Worm (Caenorhabditis elegans) whole organism, early embryonic: ENCODE measurements around the gene F13B12.4.

ENCODE experiments used
- B0310.2 ChIP-seq: sonication (generic microtip); optimal IDR thresholded peaks from 2 replicates; lab custom pipeline; 2016; ENCODE audit warnings: mild to moderate bottlenecking, missing genetic modification characterization, missing compliant biosample characterization
- F13C5.2 ChIP-seq: sonication (generic microtip); optimal IDR thresholded peaks from 2 replicates; lab custom pipeline; 2017; ENCODE audit warnings: mild to moderate bottlenecking, missing genetic modification characterization, inconsistent platforms, missing compliant biosample characterization
- aly-1 ChIP-seq: sonication (generic microtip); optimal IDR thresholded peaks from 2 replicates; lab custom pipeline; 2016; ENCODE audit warnings: missing genetic modification characterization, missing compliant biosample characterization
- ama-1 ChIP-seq: fragments of 150-350 bp; optimal IDR thresholded peaks from 2 replicates; lab custom pipeline; 2014
- ceh-13 ChIP-seq: fragments of 200-800 bp; sonication (Bioruptor generic); optimal IDR thresholded peaks from 2 replicates; lab custom pipeline; 2018; ENCODE audit warnings: mild to moderate bottlenecking, missing genetic modification characterization, missing compliant biosample characterization
- ceh-36 ChIP-seq: sonication (generic microtip); optimal IDR thresholded peaks from 2 replicates; lab custom pipeline; 2016; ENCODE audit warnings: missing genetic modification characterization, inconsistent platforms, missing compliant biosample characterization
- ets-7 ChIP-seq: sonication (generic microtip); optimal IDR thresholded peaks from 2 replicates; lab custom pipeline; 2016; ENCODE audit warnings: missing genotype, missing genetic modification characterization, missing compliant biosample characterization
- flt-1 ChIP-seq: fragments of 200-800 bp; sonication (Bioruptor generic); IDR thresholded peaks from 2 replicates; pipeline ENCODE4 v1.3.6; 2022; ENCODE audit warnings: missing genetic modification characterization, missing compliant biosample characterization
- hmbx-1 ChIP-seq: sonication (generic microtip); optimal IDR thresholded peaks from 2 replicates; lab custom pipeline; 2016; ENCODE audit warnings: mild to moderate bottlenecking, missing genetic modification characterization, missing compliant biosample characterization
- hmg-4 ChIP-seq: fragments of 200-800 bp; sonication (Bioruptor generic); optimal IDR thresholded peaks from 2 replicates; lab custom pipeline; 2018; ENCODE audit warnings: mild to moderate bottlenecking, missing genetic modification characterization, missing compliant biosample characterization
- hnd-1 ChIP-seq: sonication (generic microtip); optimal IDR thresholded peaks from 2 replicates; lab custom pipeline; 2016; ENCODE audit warnings: missing genetic modification characterization, missing compliant biosample characterization
- pes-1 ChIP-seq: fragments of 200-800 bp; sonication (Bioruptor generic); IDR thresholded peaks from 2 replicates; pipeline ENCODE4 v1.3.6; 2022; ENCODE audit warnings: missing genetic modification reagents, missing genetic modification characterization, missing compliant biosample characterization
- scrt-1 ChIP-seq: fragments of 200-800 bp; sonication (Bioruptor generic); IDR thresholded peaks from 2 replicates; pipeline ENCODE4 v1.3.6; 2022; ENCODE audit warnings: missing genetic modification characterization, missing compliant biosample characterization
- sea-1 ChIP-seq: fragments of 200-800 bp; sonication (Bioruptor generic); conservative IDR thresholded peaks from 2 replicates; pipeline ENCODE4 v1.3.6; 2022; ENCODE audit warnings: missing genetic modification characterization, missing compliant biosample characterization
- tbx-11 ChIP-seq: fragments of 200-800 bp; sonication (Bioruptor generic); IDR thresholded peaks from 2 replicates; pipeline ENCODE4 v1.3.6; 2022; ENCODE audit warnings: missing genetic modification characterization, missing compliant biosample characterization
- tbx-37 ChIP-seq: fragments of 200-800 bp; sonication (Bioruptor generic); conservative IDR thresholded peaks from 2 replicates; pipeline ENCODE4 v1.3.6; 2022; ENCODE audit warnings: missing genetic modification reagents, missing genetic modification characterization, missing compliant biosample characterization
- tra-4 ChIP-seq: sonication (generic microtip); optimal IDR thresholded peaks from 2 replicates; lab custom pipeline; 2017; ENCODE audit warnings: missing genetic modification characterization, missing compliant biosample characterization

The F13B12.4 gene

DNA sequence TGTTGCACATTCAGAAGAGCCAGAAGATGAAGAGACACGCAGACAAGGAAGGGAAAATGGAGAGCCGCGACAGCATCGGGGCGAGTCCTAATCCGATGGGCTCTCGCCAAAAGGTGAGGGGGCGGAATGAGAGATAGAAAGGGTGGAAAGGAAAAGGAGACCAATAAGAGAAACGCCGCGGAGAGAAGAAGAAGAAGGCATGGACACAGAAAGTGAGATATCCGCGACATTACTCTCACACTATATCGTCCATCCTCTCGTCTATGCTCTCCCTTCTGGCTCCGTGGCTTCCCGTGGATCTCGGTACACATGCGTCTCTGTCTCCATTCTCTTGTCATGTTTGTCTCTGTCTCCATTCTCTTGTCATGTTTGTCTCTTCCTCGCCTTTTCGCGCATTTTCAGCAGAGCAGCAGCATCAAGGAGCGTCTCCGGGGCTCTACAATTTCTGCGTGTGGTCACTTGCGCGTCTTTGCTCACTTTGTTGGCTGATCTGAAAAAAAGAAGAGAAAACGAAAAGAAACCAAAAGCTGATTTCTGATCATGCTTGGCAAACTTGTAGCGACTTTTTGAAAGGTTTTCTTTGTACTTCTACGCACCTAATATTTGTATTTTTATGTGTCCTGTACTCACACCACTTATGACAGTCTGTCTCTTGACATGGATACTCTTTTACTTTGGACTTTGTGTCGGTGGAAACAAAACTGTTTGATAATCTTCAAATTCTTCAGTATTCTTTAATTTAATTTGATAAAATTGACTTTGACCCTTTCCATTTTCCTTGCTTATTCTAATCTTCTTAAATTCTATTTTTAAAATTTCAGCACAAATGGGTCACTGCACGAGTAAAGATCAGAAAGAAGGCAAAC is 46.3 kb downstream of the F13B12.4 start, which contains the start of gene gpa-7:
gpa-7 (plus strand) TSS at position 816 of the 866 bp plus-strand sequence.
- peak; percentile 56 for TF ChIP-seq aly-1 (tag; lab: Kevin White, UChicago)
- 0 out of 2 replicates have a peak, but pooled peaks have one; percentile 34 for TF ChIP-seq tbx-11 (GFP tag; lab: Robert Waterston, UW)
- no peak for TF ChIP-seq scrt-1 (GFP tag; lab: Robert Waterston, UW)
- TF ChIP-seq ama-1 (lab: Kevin White, UChicago) = no peak
- TF ChIP-seq F13C5.2 (tag; lab: Kevin White, UChicago) = peak; percentile 56

DNA sequence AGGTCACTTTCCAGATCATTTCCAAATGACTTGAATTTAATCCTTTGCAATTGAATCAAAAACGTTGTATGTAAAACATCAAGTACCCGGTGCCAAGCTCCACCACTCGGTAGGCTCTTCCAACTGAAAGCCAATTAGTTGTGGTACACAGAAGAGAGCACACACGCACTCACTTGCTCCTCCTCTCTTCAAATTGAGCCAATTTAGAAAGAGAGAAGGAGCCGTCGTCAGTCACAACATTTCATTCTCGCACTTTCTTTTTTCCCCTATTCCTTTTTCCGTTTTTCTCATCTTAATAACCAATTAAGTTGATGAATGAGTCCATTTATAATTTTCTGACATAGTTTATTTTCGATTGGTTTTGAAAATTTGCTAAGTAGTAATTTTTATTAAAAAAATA is 51.5 kb downstream of the F13B12.4 start:
- TF ChIP-seq tra-4 (tag; lab: Kevin White, UChicago) = no peak

DNA sequence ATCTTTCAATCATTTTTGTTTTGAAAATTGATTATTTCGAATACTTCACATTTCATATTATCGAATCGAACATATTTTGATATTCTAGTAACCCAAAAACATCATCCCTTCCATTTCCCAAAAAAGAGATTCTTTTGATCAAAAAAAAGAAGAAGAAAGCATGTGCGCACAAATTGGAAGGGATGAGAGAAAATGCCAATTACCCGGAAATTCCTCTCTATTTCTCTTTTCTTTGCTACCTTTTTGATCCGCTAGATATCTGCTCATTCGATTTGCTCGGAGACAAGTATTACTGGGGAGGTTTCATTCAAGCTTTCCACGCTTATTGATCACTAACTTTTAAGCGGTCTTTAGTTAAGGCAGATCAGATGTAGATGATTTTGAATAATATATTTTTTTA is 52.9 kb downstream of the F13B12.4 start:
- no peak for TF ChIP-seq ets-7 (tag; lab: Kevin White, UChicago)
- no peak for TF ChIP-seq tbx-11 (GFP tag; lab: Robert Waterston, UW)
- no peak for TF ChIP-seq sea-1
- TF ChIP-seq hmbx-1 (tag; lab: Kevin White, UChicago) = no peak
- no peak for TF ChIP-seq hnd-1 (tag; lab: Kevin White, UChicago)
- no peak for TF ChIP-seq F13C5.2 (tag; lab: Kevin White, UChicago)
- TF ChIP-seq scrt-1 (GFP tag; lab: Robert Waterston, UW) = no peak
- no peak for TF ChIP-seq ceh-36 (tag; lab: Kevin White, UChicago)
- no peak for TF ChIP-seq tbx-37
- TF ChIP-seq ceh-13 (GFP tag; lab: Kevin White, UChicago) = no peak
- no peak for TF ChIP-seq B0310.2 (tag; lab: Kevin White, UChicago)
- TF ChIP-seq hmg-4 (GFP tag; lab: Kevin White, UChicago) = no peak

DNA sequence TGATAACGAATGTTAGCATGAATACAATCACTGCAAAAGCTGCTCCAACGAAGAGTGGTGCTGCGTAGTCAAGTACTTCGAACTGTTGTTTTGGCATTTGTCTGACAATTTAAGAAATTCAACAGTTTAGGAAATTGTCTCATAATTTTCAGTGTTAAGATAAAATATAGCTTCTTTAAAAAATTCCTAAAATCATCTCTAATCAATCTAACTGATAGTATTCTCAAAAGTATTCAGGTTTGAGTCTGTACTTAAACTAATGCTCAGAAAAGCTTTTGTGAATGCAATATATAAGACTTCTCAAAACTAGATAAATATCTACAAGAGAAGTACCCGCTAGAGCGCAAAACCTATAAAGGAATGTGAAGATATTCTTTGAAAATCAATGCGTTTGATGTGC is 54.8 kb downstream of the F13B12.4 start, which contains the start of gene R10H10.4:
R10H10.4 (minus strand) TSS at position 101 of the 400 bp plus-strand sequence.
- TF ChIP-seq hmbx-1 (tag; lab: Kevin White, UChicago) = no peak
- no peak for TF ChIP-seq tbx-11 (GFP tag; lab: Robert Waterston, UW)
- TF ChIP-seq hnd-1 (tag; lab: Kevin White, UChicago) = no peak
- no peak for TF ChIP-seq pes-1 (GFP tag; lab: Robert Waterston, UW)
- no peak for TF ChIP-seq tra-4 (tag; lab: Kevin White, UChicago)
- TF ChIP-seq ceh-13 (GFP tag; lab: Kevin White, UChicago) = no peak
- TF ChIP-seq F13C5.2 (tag; lab: Kevin White, UChicago) = no peak
- no peak for TF ChIP-seq aly-1 (tag; lab: Kevin White, UChicago)
- no peak for TF ChIP-seq B0310.2 (tag; lab: Kevin White, UChicago)
- TF ChIP-seq ama-1 (lab: Kevin White, UChicago) = no peak
- TF ChIP-seq ets-7 (tag; lab: Kevin White, UChicago) = no peak
- TF ChIP-seq hmg-4 (GFP tag; lab: Kevin White, UChicago) = no peak
- no peak for TF ChIP-seq ceh-36 (tag; lab: Kevin White, UChicago)
- TF ChIP-seq tbx-37 = no peak
- TF ChIP-seq sea-1 = no peak
- no peak for TF ChIP-seq scrt-1 (GFP tag; lab: Robert Waterston, UW)
- TF ChIP-seq flt-1 (GFP tag; lab: Robert Waterston, UW) = no peak
